Worm (Caenorhabditis elegans): ENCODE measurements around the gene F59B2.13.

DNA sequence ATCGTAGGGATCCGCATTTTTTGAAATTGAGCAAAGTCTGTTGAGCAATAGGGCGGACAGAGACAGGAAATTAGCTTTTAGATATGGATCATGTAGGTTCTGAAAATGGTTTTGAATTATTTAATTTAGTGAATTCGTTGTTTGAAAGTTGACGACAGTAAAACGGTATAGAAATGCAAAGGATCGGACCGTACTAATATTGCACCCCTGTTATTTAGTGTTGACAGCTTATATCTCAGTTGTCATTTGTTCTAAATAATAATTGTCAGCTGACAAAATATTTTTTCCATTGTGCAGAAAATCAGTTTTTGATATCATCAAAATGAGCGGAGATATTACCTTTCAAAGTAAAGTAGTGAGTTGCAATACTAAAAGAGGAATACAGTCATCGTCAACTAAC lies 44.5 kb upstream of the F59B2.13 start, which contains the start of gene lin-12:
- no peak for TF ChIP-seq ama-1 (optimal IDR thresholded peaks at IDR 0.05)
- no peak for TF ChIP-seq ceh-13 (GFP tag; optimal IDR thresholded peaks at IDR 0.05)
- TF ChIP-seq ets-7 (tag; optimal IDR thresholded peaks at IDR 0.05): no peak
- no peak for TF ChIP-seq aly-1 (tag; optimal IDR thresholded peaks at IDR 0.05)
- no peak for TF ChIP-seq B0310.2 (tag; optimal IDR thresholded peaks at IDR 0.05)
